Worm (Caenorhabditis elegans) whole organism, L4/young adult: ENCODE data around the gene C09G9.1.

Source experiments
- dao-5 ChIP-seq: sonication (generic microtip); optimal IDR thresholded peaks from 2 replicates; lab custom pipeline; 2016; ENCODE audit warnings: missing genotype, missing genetic modification characterization, moderate library complexity, missing compliant biosample characterization
- him-1 ChIP-seq: sonication (generic microtip); optimal IDR thresholded peaks from 2 replicates; lab custom pipeline; 2016; ENCODE audit warnings: missing genotype, missing genetic modification reagents, missing genetic modification characterization, missing compliant biosample characterization

- TF ChIP-seq dao-5 (tag; lab: Kevin White, UChicago): no peak
- no peak for TF ChIP-seq him-1 (tag; lab: Kevin White, UChicago)
Observed at ce11 chrIV:8847918-8848317, 17.4 kb downstream of the C09G9.1 start, which contains the start of gene col-118.
